Worm (Caenorhabditis elegans): ENCODE results near the gene cdk-4.

DNA sequence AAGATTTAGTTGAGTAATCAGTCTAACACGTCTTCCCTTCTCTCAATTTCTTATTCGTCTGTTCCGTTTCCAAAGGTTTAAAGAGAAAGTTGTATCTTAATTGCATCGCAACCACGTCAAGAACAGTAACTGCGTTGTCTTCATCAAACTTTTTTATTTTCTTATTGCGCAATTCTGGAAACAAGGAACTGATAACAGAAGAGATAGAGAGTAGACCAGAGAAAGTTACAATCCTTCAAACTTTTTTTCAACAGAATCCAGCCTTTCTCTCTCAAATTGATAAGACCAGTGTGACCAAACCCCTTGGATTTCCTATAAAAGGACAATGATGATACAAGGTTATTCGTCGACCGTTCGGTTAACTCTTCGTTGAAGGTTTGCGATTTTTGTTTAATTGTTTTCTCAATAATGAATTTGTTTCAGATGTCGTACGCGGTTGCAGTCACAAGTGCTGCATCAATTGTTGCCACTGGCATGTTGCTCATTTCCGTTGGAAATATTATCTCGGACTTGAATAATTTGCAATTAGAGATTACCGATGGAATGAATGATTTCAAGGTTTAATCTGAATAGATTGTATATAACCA lies 49.6 kb downstream of the cdk-4 start, which contains the start of gene col-184:
- TF ChIP-seq snpc-4 (tag; optimal IDR thresholded peaks at IDR 0.05) = no peak
- TF ChIP-seq lin-13 (tag; optimal IDR thresholded peaks at IDR 0.05) = no peak
- TF ChIP-seq nhr-12 (tag; optimal IDR thresholded peaks at IDR 0.05) = no peak
